Fruit fly (Drosophila melanogaster): ENCODE measurements around the gene Kcmf1.

Kcmf1 gene

DNA sequence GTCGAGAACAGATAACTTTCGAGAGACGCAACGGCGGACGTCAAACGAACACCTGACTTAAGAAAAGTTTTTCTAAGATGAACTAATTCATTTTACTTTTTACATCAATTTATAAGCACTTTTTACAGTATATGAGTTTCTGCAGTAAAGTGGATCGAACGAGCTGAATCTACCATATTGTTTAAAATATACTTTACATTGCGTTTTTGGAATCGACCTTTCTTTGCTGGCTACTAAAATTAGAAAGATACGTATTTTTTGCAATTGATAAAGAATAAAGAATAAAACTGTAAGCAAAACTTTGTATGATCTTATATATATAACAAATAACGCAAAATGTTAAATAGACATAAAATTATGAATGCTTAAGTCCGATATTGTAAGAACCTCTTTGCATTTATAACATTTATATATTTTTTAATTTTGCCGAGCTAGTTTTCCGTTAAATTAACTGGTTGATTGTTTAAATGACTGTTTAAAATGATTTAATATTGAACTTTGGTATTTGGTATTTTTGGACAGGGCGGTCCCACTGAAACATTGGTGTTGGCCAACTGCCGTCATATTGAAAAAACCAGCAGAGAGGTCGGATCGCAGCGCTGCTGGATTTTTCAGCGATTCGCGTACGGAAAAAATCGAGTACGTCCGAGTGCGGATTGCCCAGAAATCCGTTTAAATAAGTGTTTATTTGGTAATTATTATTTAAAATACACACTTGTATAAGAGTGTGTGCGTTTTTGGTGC is 37.4 kb upstream of the Kcmf1 start, which contains the start of gene Kdm2 (continued):
- TF ChIP-seq dpn (GFP tag; optimal IDR thresholded peaks at IDR 0.05) = no peak
- no peak for TF ChIP-seq ham (GFP tag; IDR thresholded peaks at IDR 0.05)
- peak; percentile 83 for TF ChIP-seq HLHmδ (GFP tag; optimal IDR thresholded peaks at IDR 0.05)
- no peak for TF ChIP-seq Hr51 (GFP tag; optimal IDR thresholded peaks at IDR 0.05)
- TF ChIP-seq sqz (GFP tag; optimal IDR thresholded peaks at IDR 0.05) = peak; percentile 85
- peak; percentile 96 for TF ChIP-seq CG15514 (GFP tag; optimal IDR thresholded peaks at IDR 0.05)
- TF ChIP-seq tap (tag; optimal IDR thresholded peaks at IDR 0.05) = peak; percentile 49
- TF ChIP-seq az2 (GFP tag; optimal IDR thresholded peaks at IDR 0.05) = no peak
- TF ChIP-seq Rx (GFP tag; IDR thresholded peaks at IDR 0.05) = no peak
- TF ChIP-seq toy (GFP tag; IDR thresholded peaks at IDR 0.05) = no peak
- no peak for TF ChIP-seq salm (tag; optimal IDR thresholded peaks at IDR 0.05)
- TF ChIP-seq CG7372 (GFP tag; IDR thresholded peaks at IDR 0.05) = no peak
- TF ChIP-seq CG16813 (GFP tag; IDR thresholded peaks at IDR 0.05; ENCODE audit: partially characterized antibody) = no peak
- TF ChIP-seq lmd (GFP tag; IDR thresholded peaks at IDR 0.05) = no peak
- no peak for TF ChIP-seq ERR (GFP tag; optimal IDR thresholded peaks at IDR 0.05)
- TF ChIP-seq gcm (GFP tag; optimal IDR thresholded peaks at IDR 0.05) = no peak
- no peak for TF ChIP-seq maf-S (GFP tag; optimal IDR thresholded peaks at IDR 0.05)
- peak; percentile 7 for TF ChIP-seq CG4854 (GFP tag; optimal IDR thresholded peaks at IDR 0.05)
- TF ChIP-seq CG8359 (GFP tag; optimal IDR thresholded peaks at IDR 0.05; ENCODE audit: borderline replicate concordance) = no peak
- peak; percentile 55 for TF ChIP-seq Hmr (GFP tag; optimal IDR thresholded peaks at IDR 0.05)
- peak in 1 of 2 experiments; percentile 5 for TF ChIP-seq chif (GFP tag; optimal IDR thresholded peaks at IDR 0.05)
- no peak for TF ChIP-seq fu2 (GFP tag; optimal IDR thresholded peaks at IDR 0.05)
- TF ChIP-seq Drgx (GFP tag; IDR thresholded peaks at IDR 0.05) = no peak
- peak; percentile 42 for TF ChIP-seq stwl (tag; optimal IDR thresholded peaks at IDR 0.05)
- TF ChIP-seq MESR4 (GFP tag; optimal IDR thresholded peaks at IDR 0.05) = peak; percentile 74
- TF ChIP-seq CG13894 (tag; optimal IDR thresholded peaks at IDR 0.05) = peak; percentile 62
- no peak for TF ChIP-seq CG30431 (GFP tag; optimal IDR thresholded peaks at IDR 0.05)
- TF ChIP-seq onecut (GFP tag; IDR thresholded peaks at IDR 0.05) = peak; percentile 35
- peak; percentile 11 for TF ChIP-seq CG12071 (GFP tag; optimal IDR thresholded peaks at IDR 0.05)
- TF ChIP-seq CG11723 (GFP tag; optimal IDR thresholded peaks at IDR 0.05) = no peak
- no peak for TF ChIP-seq schlank (tag; optimal IDR thresholded peaks at IDR 0.05)
- TF ChIP-seq Hand (GFP tag; optimal IDR thresholded peaks at IDR 0.05) = peak; percentile 26
- no peak for TF ChIP-seq Six4 (GFP tag; optimal IDR thresholded peaks at IDR 0.05)
- peak; percentile 14 for TF ChIP-seq Max (GFP tag; optimal IDR thresholded peaks at IDR 0.05)
- TF ChIP-seq cg (GFP tag; optimal IDR thresholded peaks at IDR 0.05) = no peak
- TF ChIP-seq Ptx1 (GFP tag; IDR thresholded peaks at IDR 0.05) = no peak
- TF ChIP-seq MTF-1 (GFP tag; optimal IDR thresholded peaks at IDR 0.05; ENCODE audit: borderline replicate concordance) = peak; percentile 63
- no peak for TF ChIP-seq zfh2 (GFP tag; optimal IDR thresholded peaks at IDR 0.05)
- no peak for TF ChIP-seq CG4282 (GFP tag; optimal IDR thresholded peaks at IDR 0.05)
- TF ChIP-seq CG2116 (GFP tag; optimal IDR thresholded peaks at IDR 0.05) = peak; percentile 23
- peak; percentile 16 for TF ChIP-seq nom (GFP tag; optimal IDR thresholded peaks at IDR 0.05)
- TF ChIP-seq CG9797 (GFP tag; optimal IDR thresholded peaks at IDR 0.05) = peak; percentile 70
- no peak for TF ChIP-seq mld (GFP tag; IDR thresholded peaks at IDR 0.05; ENCODE audit: partially characterized antibody)
- TF ChIP-seq CG11504 (tag; optimal IDR thresholded peaks at IDR 0.05) = peak; percentile 42
- no peak for TF ChIP-seq crol (GFP tag; IDR thresholded peaks at IDR 0.05)
- no peak for TF ChIP-seq CG6791 (GFP tag; IDR thresholded peaks at IDR 0.05; ENCODE audit: partially characterized antibody)
- peak; percentile 55 for TF ChIP-seq CG7987 (GFP tag; optimal IDR thresholded peaks at IDR 0.05)
- TF ChIP-seq chinmo (GFP tag; IDR thresholded peaks at IDR 0.05; ENCODE audit: partially characterized antibody) = no peak
- TF ChIP-seq CG1602 (GFP tag; optimal IDR thresholded peaks at IDR 0.05) = no peak
